Worm (Caenorhabditis elegans) whole organism, midembryonic: ENCODE data around the gene ttr-49.

Source experiments
- cog-1 ChIP-seq: sonication (generic microtip); optimal IDR thresholded peaks from 2 replicates; lab custom pipeline; 2016; ENCODE audit warnings: missing genetic modification characterization, missing compliant biosample characterization
- klf-2 ChIP-seq: fragments of 200-800 bp; sonication (Bioruptor generic); conservative IDR thresholded peaks from 2 replicates; pipeline ENCODE4 v1.3.6; 2022; ENCODE audit warnings: missing genetic modification reagents, missing genetic modification characterization, missing compliant biosample characterization
- tab-1 ChIP-seq: fragments of 200-800 bp; sonication (Bioruptor generic); IDR thresholded peaks from 2 replicates; pipeline ENCODE4 v1.3.6; 2022; ENCODE audit warnings: missing genetic modification characterization, missing compliant biosample characterization
- ztf-23 ChIP-seq: fragments of 200-800 bp; sonication (Bioruptor generic); IDR thresholded peaks from 2 replicates; pipeline ENCODE4 v1.3.6; 2022; ENCODE audit warnings: missing genetic modification reagents, missing genetic modification characterization, missing compliant biosample characterization
- ztf-29 ChIP-seq: fragments of 200-800 bp; sonication (Bioruptor generic); IDR thresholded peaks from 2 replicates; pipeline ENCODE4 v1.3.6; 2022; ENCODE audit warnings: missing genetic modification reagents, missing genetic modification characterization, missing compliant biosample characterization

DNA sequence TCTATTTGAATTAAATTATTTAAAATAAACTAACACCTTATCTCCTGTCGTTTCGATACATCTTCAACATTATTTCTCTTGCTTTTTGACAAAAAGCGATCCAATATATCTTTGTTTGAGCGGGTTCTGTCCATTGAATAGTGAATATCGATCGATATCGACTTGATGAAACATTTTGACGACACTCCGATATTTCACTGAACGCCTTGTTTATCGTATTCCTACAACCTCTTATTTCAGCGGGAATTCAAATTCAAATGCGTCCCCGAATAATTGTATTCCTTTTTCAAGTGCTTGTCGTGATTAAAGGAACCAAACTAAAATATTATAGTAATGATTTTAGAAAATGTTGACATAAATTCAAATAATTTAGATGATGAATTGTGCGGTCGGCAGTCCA lies 9.5 kb downstream of the ttr-49 start, which contains the start of the genes K07B1.7 and try-5:
- TF ChIP-seq ztf-29 (GFP tag; lab: Robert Waterston, UW): no peak
- no peak for TF ChIP-seq ztf-23 (GFP tag; lab: Robert Waterston, UW)
- no peak for TF ChIP-seq tab-1
- TF ChIP-seq cog-1 (tag; lab: Kevin White, UChicago): no peak
- TF ChIP-seq klf-2 (GFP tag; lab: Robert Waterston, UW): no peak
